Worm (Caenorhabditis elegans) whole organism, young adult: Measurements from ENCODE around the gene R193.2.

Source experiments
- B0019.2 ChIP-seq: fragments of 200-800 bp; sonication (Bioruptor generic); conservative IDR thresholded peaks from 2 replicates; pipeline ENCODE4 v1.3.6; 2022; ENCODE audit warnings: missing genetic modification reagents, missing genetic modification characterization, missing compliant biosample characterization
- B0035.1 ChIP-seq: sonication (generic microtip); optimal IDR thresholded peaks from 2 replicates; lab custom pipeline; 2016; ENCODE audit warnings: missing genetic modification characterization, mild to moderate bottlenecking, missing compliant biosample characterization, missing genotype, missing genetic modification reagents
- C06A6.2 ChIP-seq: fragments of 200-800 bp; sonication (Bioruptor generic); conservative IDR thresholded peaks from 2 replicates; pipeline ENCODE4 v1.3.6; 2022; ENCODE audit warnings: missing genetic modification characterization, missing compliant biosample characterization
- F22D6.2 ChIP-seq: sonication (generic microtip); optimal IDR thresholded peaks from 2 replicates; lab custom pipeline; 2016; ENCODE audit warnings: mild to moderate bottlenecking, missing genetic modification characterization, missing compliant biosample characterization
- F23B12.7 ChIP-seq: sonication (generic microtip); optimal IDR thresholded peaks from 2 replicates; lab custom pipeline; 2017; ENCODE audit warnings: missing genetic modification characterization, mild to moderate bottlenecking, missing compliant biosample characterization, antibody characterized with exemption, moderate library complexity; ENCODE audit not compliant: insufficient read depth
- F37B4.10 ChIP-seq: fragments of 200-800 bp; sonication (Bioruptor generic); IDR thresholded peaks from 2 replicates; pipeline ENCODE4 v1.3.6; 2022; ENCODE audit warnings: missing genetic modification characterization, missing compliant biosample characterization
- F49E8.2 ChIP-seq: sonication (generic microtip); optimal IDR thresholded peaks from 3 replicates; lab custom pipeline; 2017; ENCODE audit warnings: missing genetic modification characterization, mild to moderate bottlenecking, missing compliant biosample characterization, antibody characterized with exemption, moderate library complexity; ENCODE audit not compliant: insufficient read depth
- K11D2.4 ChIP-seq: fragments of 200-800 bp; sonication (Bioruptor generic); IDR thresholded peaks from 2 replicates; pipeline ENCODE4 v1.3.6; 2022; ENCODE audit warnings: missing genetic modification reagents, missing genetic modification characterization, missing compliant biosample characterization
- K12H6.12 ChIP-seq: fragments of 200-800 bp; sonication (Bioruptor generic); optimal IDR thresholded peaks from 2 replicates; lab custom pipeline; 2018; ENCODE audit warnings: mild to moderate bottlenecking, missing genetic modification characterization, missing compliant biosample characterization
- T07F8.4 ChIP-seq: sonication (generic microtip); optimal IDR thresholded peaks from 2 replicates; lab custom pipeline; 2016; ENCODE audit warnings: mild to moderate bottlenecking, missing genetic modification characterization, moderate library complexity, missing compliant biosample characterization
- ZK185.1 ChIP-seq: sonication (generic microtip); optimal IDR thresholded peaks from 2 replicates; lab custom pipeline; 2016; ENCODE audit warnings: mild to moderate bottlenecking, missing genetic modification characterization, missing compliant biosample characterization; ENCODE audit not compliant: poor library complexity, severe bottlenecking
- aptf-3 ChIP-seq: fragments of 200-800 bp; sonication (Bioruptor generic); IDR thresholded peaks from 2 replicates; pipeline ENCODE4 v1.3.6; 2022; ENCODE audit warnings: missing genetic modification characterization, missing compliant biosample characterization
- ccch-3 ChIP-seq: fragments of 200-800 bp; sonication (Bioruptor generic); optimal IDR thresholded peaks from 2 replicates; lab custom pipeline; 2018; ENCODE audit warnings: mild to moderate bottlenecking, missing genetic modification characterization, missing compliant biosample characterization
- cebp-1 ChIP-seq, 2 experiments: fragments of 200-800 bp in 1 of 2; sonication (Bioruptor generic) in 1 of 2; sonication (generic microtip) in 1 of 2; IDR thresholded peaks in 1 of 2; optimal IDR thresholded peaks in 1 of 2; 2 replicates each; pipeline versions ENCODE4 v1.3.6 to Lab custom; 2017 to 2022; ENCODE audit warnings: missing compliant biosample characterization in 2 of 2, missing genetic modification characterization in 2 of 2, mild to moderate bottlenecking in 1 of 2, missing genetic modification reagents in 1 of 2, moderate library complexity in 1 of 2
- die-1 ChIP-seq: sonication (generic microtip); optimal IDR thresholded peaks from 2 replicates; lab custom pipeline; 2016; ENCODE audit warnings: missing genotype, mild to moderate bottlenecking, missing genetic modification characterization, missing compliant biosample characterization
- dox-1 ChIP-seq: fragments of 200-800 bp; sonication (Bioruptor generic); IDR thresholded peaks from 2 replicates; pipeline ENCODE4 v1.3.6; 2022; ENCODE audit warnings: missing genetic modification reagents, missing genetic modification characterization, missing compliant biosample characterization
- dpff-1 ChIP-seq: sonication (generic microtip); optimal IDR thresholded peaks from 2 replicates; lab custom pipeline; 2017; ENCODE audit warnings: mild to moderate bottlenecking, missing genetic modification characterization, missing compliant biosample characterization
- egl-44 ChIP-seq: fragments of 200-800 bp; sonication (Bioruptor generic); IDR thresholded peaks from 2 replicates; pipeline ENCODE4 v1.3.6; 2022; ENCODE audit warnings: missing genetic modification reagents, missing genetic modification characterization, missing compliant biosample characterization
- ekl-4 ChIP-seq: fragments of 200-800 bp; sonication (Bioruptor generic); IDR thresholded peaks from 2 replicates; pipeline ENCODE4 v1.3.6; 2022; ENCODE audit warnings: missing genetic modification reagents, missing genetic modification characterization, missing compliant biosample characterization
- fkh-3 ChIP-seq: sonication (generic microtip); optimal IDR thresholded peaks from 2 replicates; lab custom pipeline; 2016; ENCODE audit warnings: mild to moderate bottlenecking, missing genetic modification characterization, missing compliant biosample characterization
- hlh-12 ChIP-seq: sonication (generic microtip); optimal IDR thresholded peaks from 2 replicates; lab custom pipeline; 2016; ENCODE audit warnings: missing genetic modification characterization, missing compliant biosample characterization
- hlh-26 ChIP-seq: fragments of 200-800 bp; sonication (Bioruptor generic); conservative IDR thresholded peaks from 2 replicates; pipeline ENCODE4 v1.3.6; 2022; ENCODE audit warnings: missing genetic modification reagents, missing genetic modification characterization, missing compliant biosample characterization
- let-607 ChIP-seq, 2 experiments: fragments of 200-800 bp in 1 of 2; sonication (Bioruptor generic) in 1 of 2; sonication (generic microtip) in 1 of 2; optimal IDR thresholded peaks; 2 replicates each; lab custom pipeline; 2016 to 2018; ENCODE audit warnings: mild to moderate bottlenecking in 2 of 2, missing compliant biosample characterization in 2 of 2, missing genetic modification characterization in 2 of 2, moderate library complexity in 2 of 2, missing genotype in 1 of 2
- lin-35 ChIP-seq, 3 experiments: fragments of 150-350 bp in 2 of 3; sonication (generic microtip) in 1 of 3; optimal IDR thresholded peaks; 2 replicates each; lab custom pipeline; 2014 to 2018; ENCODE audit warnings: missing biosample characterization in 3 of 3, missing genetic modification characterization in 3 of 3, missing genetic modification reagents in 3 of 3
- lsl-1 ChIP-seq: fragments of 200-800 bp; sonication (Bioruptor generic); optimal IDR thresholded peaks from 2 replicates; lab custom pipeline; 2018; ENCODE audit warnings: mild to moderate bottlenecking, missing genetic modification characterization, moderate library complexity, missing compliant biosample characterization
- madf-10 ChIP-seq: sonication (generic microtip); optimal IDR thresholded peaks from 2 replicates; lab custom pipeline; 2016; ENCODE audit warnings: mild to moderate bottlenecking, missing genetic modification characterization, missing compliant biosample characterization
- madf-6 ChIP-seq: fragments of 200-800 bp; sonication (Bioruptor generic); IDR thresholded peaks from 2 replicates; pipeline ENCODE4 v1.3.6; 2022; ENCODE audit warnings: missing genetic modification reagents, missing genetic modification characterization, missing compliant biosample characterization
- mxl-1 ChIP-seq: sonication (generic microtip); optimal IDR thresholded peaks from 2 replicates; lab custom pipeline; 2016; ENCODE audit warnings: missing genetic modification characterization, missing compliant biosample characterization
- nfya-1 ChIP-seq: sonication (generic microtip); optimal IDR thresholded peaks from 2 replicates; lab custom pipeline; 2017; ENCODE audit warnings: antibody characterized with exemption, missing compliant biosample characterization, missing genetic modification characterization, borderline replicate concordance; ENCODE audit not compliant: insufficient read depth
- nhr-120 ChIP-seq: fragments of 200-800 bp; sonication (Bioruptor generic); IDR thresholded peaks from 2 replicates; pipeline ENCODE4 v1.3.6; 2022; ENCODE audit warnings: missing genetic modification characterization, missing compliant biosample characterization
- nhr-90 ChIP-seq: sonication (generic microtip); optimal IDR thresholded peaks from 2 replicates; lab custom pipeline; 2016; ENCODE audit warnings: missing genotype, mild to moderate bottlenecking, missing genetic modification characterization, missing compliant biosample characterization
- pha-4 ChIP-seq: fragments of 150-350 bp; sonication (generic microtip); optimal IDR thresholded peaks from 2 replicates; lab custom pipeline; 2014; ENCODE audit warnings: missing biosample characterization, missing genetic modification reagents, missing genetic modification characterization
- rcor-1 ChIP-seq: fragments of 200-800 bp; sonication (Bioruptor generic); IDR thresholded peaks from 2 replicates; pipeline ENCODE4 v1.3.6; 2022; ENCODE audit warnings: missing genetic modification reagents, missing genetic modification characterization, missing compliant biosample characterization
- rec-8 ChIP-seq, 2 experiments: sonication (generic microtip); optimal IDR thresholded peaks; 2 replicates each; lab custom pipeline; 2016; ENCODE audit warnings: mild to moderate bottlenecking in 2 of 2, missing genetic modification characterization in 2 of 2, missing genetic modification reagents in 2 of 2, missing genotype in 2 of 2, missing biosample characterization in 1 of 2, missing compliant biosample characterization in 1 of 2, moderate library complexity in 1 of 2
- repo-1 ChIP-seq: sonication (generic microtip); optimal IDR thresholded peaks from 2 replicates; lab custom pipeline; 2017; ENCODE audit warnings: mild to moderate bottlenecking, missing genetic modification characterization, missing compliant biosample characterization
- snpc-1.1 ChIP-seq: sonication (generic microtip); optimal IDR thresholded peaks from 2 replicates; lab custom pipeline; 2017; ENCODE audit warnings: missing genetic modification characterization, mild to moderate bottlenecking, missing compliant biosample characterization, antibody characterized with exemption, moderate library complexity, missing genotype, missing genetic modification reagents; ENCODE audit not compliant: insufficient read depth
- snpc-1.3 ChIP-seq: sonication (generic microtip); optimal IDR thresholded peaks from 2 replicates; lab custom pipeline; 2017; ENCODE audit warnings: missing genetic modification characterization, mild to moderate bottlenecking, missing compliant biosample characterization, antibody characterized with exemption, moderate library complexity, missing genotype, missing genetic modification reagents; ENCODE audit not compliant: insufficient read depth
- snpc-3.4 ChIP-seq: sonication (generic microtip); optimal IDR thresholded peaks from 2 replicates; lab custom pipeline; 2017; ENCODE audit warnings: missing genetic modification characterization, mild to moderate bottlenecking, missing compliant biosample characterization, antibody characterized with exemption, moderate library complexity, missing genotype, missing genetic modification reagents
- snpc-4 ChIP-seq, 5 experiments: fragments of 150-350 bp in 1 of 5; sonication (generic microtip) in 4 of 5; optimal IDR thresholded peaks; 2 replicates each; lab custom pipeline; 2014 to 2018; ENCODE audit warnings: missing genetic modification characterization in 5 of 5, missing biosample characterization in 3 of 5, antibody characterized with exemption in 2 of 5, mild to moderate bottlenecking in 2 of 5, missing compliant biosample characterization in 2 of 5, missing genotype in 2 of 5, moderate library complexity in 2 of 5, missing genetic modification reagents in 1 of 5
- somi-1 ChIP-seq: fragments of 200-800 bp; sonication (Bioruptor generic); optimal IDR thresholded peaks from 2 replicates; lab custom pipeline; 2018; ENCODE audit warnings: mild to moderate bottlenecking, missing genetic modification characterization, missing compliant biosample characterization
- sptf-2 ChIP-seq: fragments of 200-800 bp; sonication (Bioruptor generic); optimal IDR thresholded peaks from 2 replicates; lab custom pipeline; 2018; ENCODE audit warnings: mild to moderate bottlenecking, missing genetic modification characterization, missing compliant biosample characterization
- tlf-1 ChIP-seq: fragments of 200-800 bp; sonication (Bioruptor generic); optimal IDR thresholded peaks from 2 replicates; lab custom pipeline; 2018; ENCODE audit warnings: mild to moderate bottlenecking, missing genetic modification characterization, missing compliant biosample characterization
- ztf-18 ChIP-seq: sonication (generic microtip); optimal IDR thresholded peaks from 2 replicates; lab custom pipeline; 2016; ENCODE audit warnings: missing genotype, mild to moderate bottlenecking, missing genetic modification characterization, missing compliant biosample characterization
- ztf-25 ChIP-seq: fragments of 200-800 bp; sonication (Bioruptor generic); IDR thresholded peaks from 2 replicates; pipeline ENCODE4 v1.3.6; 2022; ENCODE audit warnings: missing genetic modification reagents, missing genetic modification characterization, missing compliant biosample characterization
- ztf-6 ChIP-seq: fragments of 200-800 bp; sonication (Bioruptor generic); IDR thresholded peaks from 2 replicates; pipeline ENCODE4 v1.3.6; 2022; ENCODE audit warnings: missing genetic modification reagents, missing genetic modification characterization, missing compliant biosample characterization

R193.2 gene

DNA sequence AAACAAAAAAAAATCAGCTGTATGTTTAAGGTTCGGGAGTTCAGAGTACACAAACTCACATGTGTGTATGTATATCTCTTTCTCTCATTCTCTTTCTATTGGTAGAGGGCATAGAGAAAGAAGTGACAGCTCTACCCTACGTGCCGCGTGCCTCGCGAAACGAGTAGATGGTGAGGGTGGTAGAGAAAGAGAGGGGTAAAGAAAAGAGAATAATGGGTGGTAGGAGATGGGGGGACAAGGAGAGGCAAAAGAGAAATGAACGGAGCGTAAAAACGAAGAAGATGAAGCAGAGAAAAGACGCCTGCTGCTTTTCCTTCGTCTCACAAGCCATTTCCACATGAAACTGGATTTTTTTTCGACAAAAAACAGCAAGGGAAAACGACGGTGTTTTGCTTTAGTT, 55.2 kb downstream of the R193.2 start (continued):
- TF ChIP-seq B0035.1 (tag; lab: Kevin White, UChicago) (peak; percentile 18), rec-8 (tag; optimal IDR thresholded peaks at IDR 0.05; lab: Kevin White, UChicago) (no peak), egl-44 (GFP tag; lab: Robert Waterston, UW) (peak; percentile 82), lin-35 (GFP tag; optimal IDR thresholded peaks at IDR 0.05; lab: Kevin White, UChicago) (peak in 1 of 3 experiments; percentile 82), T07F8.4 (tag; lab: Kevin White, UChicago) (no peak), snpc-1.1 (tag; lab: Kevin White, UChicago) (no peak), F23B12.7 (peak; percentile 64), ekl-4 (GFP tag; lab: Robert Waterston, UW) (peak; percentile 67), ztf-25 (no peak), snpc-4 (GFP tag; optimal IDR thresholded peaks at IDR 0.05; lab: Kevin White, UChicago) (peak; percentile 25), snpc-4 (tag; optimal IDR thresholded peaks at IDR 0.05; lab: Kevin White, UChicago) (peak in 2 of 4 experiments; percentile 48 to 62), C06A6.2 (GFP tag; lab: Robert Waterston, UW) (peak; percentile 78), snpc-3.4 (tag; lab: Kevin White, UChicago) (no peak), F49E8.2 (no peak), sptf-2 (GFP tag; lab: Kevin White, UChicago) (no peak), repo-1 (tag; lab: Kevin White, UChicago) (peak; percentile 43), let-607 (tag; optimal IDR thresholded peaks at IDR 0.05; lab: Kevin White, UChicago) (peak; percentile 49 to 77), fkh-3 (no peak), madf-10 (tag; lab: Kevin White, UChicago) (peak; percentile 84), K11D2.4 (peak; percentile 86), die-1 (tag; lab: Kevin White, UChicago) (peak; percentile 39), rcor-1 (GFP tag; lab: Robert Waterston, UW) (peak; percentile 79), mxl-1 (tag; lab: Kevin White, UChicago) (no peak), somi-1 (GFP tag; lab: Kevin White, UChicago) (peak; percentile 94), cebp-1 (GFP tag; IDR thresholded peaks at IDR 0.05; lab: Robert Waterston, UW) (peak; percentile 56; the same call in 1 of the 2 replicates), cebp-1 (tag; optimal IDR thresholded peaks at IDR 0.05; lab: Kevin White, UChicago) (peak; percentile 89), aptf-3 (GFP tag; lab: Robert Waterston, UW) (no peak), ZK185.1 (tag; lab: Kevin White, UChicago) (peak; percentile 83), B0019.2 (GFP tag; lab: Robert Waterston, UW) (no peak), tlf-1 (GFP tag; lab: Kevin White, UChicago) (peak; percentile 29), hlh-12 (tag; lab: Kevin White, UChicago) (no peak), nhr-90 (tag; lab: Kevin White, UChicago) (peak; percentile 60), pha-4 (tag; lab: Kevin White, UChicago) (peak; percentile 26), nfya-1 (no peak), ccch-3 (GFP tag; lab: Kevin White, UChicago) (no peak), ztf-18 (tag; lab: Kevin White, UChicago) (peak; percentile 43), snpc-1.3 (tag; lab: Kevin White, UChicago) (no peak), lsl-1 (GFP tag; lab: Kevin White, UChicago) (no peak), ztf-6 (GFP tag; lab: Robert Waterston, UW) (no peak), dox-1 (GFP tag; lab: Robert Waterston, UW) (peak; percentile 81), K12H6.12 (tag; lab: Kevin White, UChicago) (peak; percentile 95), F37B4.10 (GFP tag; lab: Robert Waterston, UW) (0 out of 2 replicates have a peak, but pooled peaks have one; percentile 80), hlh-26 (GFP tag; lab: Robert Waterston, UW) (no peak), F22D6.2 (tag; lab: Kevin White, UChicago) (peak; percentile 28), madf-6 (GFP tag; lab: Robert Waterston, UW) (no peak; the same call in 1 of the 2 replicates), nhr-120 (GFP tag; lab: Robert Waterston, UW) (no peak), dpff-1 (tag; lab: Kevin White, UChicago) (no peak)
